Worm (Caenorhabditis elegans): ENCODE measurements around the gene D2007.1.

D2007.1 gene

ce11 chrIII:8202754-8203153 lies 47.5 kb downstream of the D2007.1 start, which contains the start of gene snb-5:
TSS of gene snb-5 (plus strand) at chrIII:8203054.
- TF ChIP-seq dao-5 (tag; optimal IDR thresholded peaks at IDR 0.05), result no peak
- TF ChIP-seq W03F9.2 (tag; optimal IDR thresholded peaks at IDR 0.05), result no peak
- no peak for TF ChIP-seq him-1 (tag; optimal IDR thresholded peaks at IDR 0.05)

Measured in whole organism, L4/young adult.